Fruit fly (Drosophila melanogaster) whole organism, embryonic: ENCODE results near the gene CG10132.

Experiments
- CG13287 ChIP-seq: fragments of 200-800 bp; sonication (Bioruptor generic); IDR thresholded peaks from 2 replicates; pipeline ENCODE4 v1.3.6; 2022; ENCODE audit warnings: missing biosample characterization, missing genetic modification characterization; ENCODE audit not compliant: partially characterized antibody
- CG16815 ChIP-seq: fragments of 200-800 bp; sonication (Bioruptor generic); optimal IDR thresholded peaks from 3 replicates; lab custom pipeline; 2017; ENCODE audit warnings: missing biosample characterization, mild to moderate bottlenecking, missing genetic modification characterization
- CG17568 ChIP-seq: fragments of 200-800 bp; sonication (Bioruptor generic); optimal IDR thresholded peaks from 2 replicates; lab custom pipeline; 2018; ENCODE audit warnings: missing biosample characterization, mild to moderate bottlenecking, missing genetic modification characterization, moderate library complexity
- CG3065 ChIP-seq: fragments of 200-800 bp; sonication (Bioruptor generic); optimal IDR thresholded peaks from 2 replicates; lab custom pipeline; 2016; ENCODE audit warnings: missing biosample characterization, missing genetic modification characterization
- D19A ChIP-seq: fragments of 200-800 bp; optimal IDR thresholded peaks from 3 replicates; lab custom pipeline; 2019; ENCODE audit warnings: missing biosample characterization, mild to moderate bottlenecking, missing genetic modification characterization, moderate library complexity
- Dll ChIP-seq: fragments of 200-800 bp; sonication (Bioruptor generic); IDR thresholded peaks from 4 replicates; pipeline ENCODE4 v1.3.6; 2022; ENCODE audit warnings: missing biosample characterization, missing genetic modification characterization; ENCODE audit not compliant: partially characterized antibody
- H2.0 ChIP-seq: fragments of 200-800 bp; sonication (Bioruptor generic); IDR thresholded peaks from 2 replicates; pipeline ENCODE4 v1.3.6; 2022; ENCODE audit warnings: missing biosample characterization, missing genetic modification characterization
- Sox102F ChIP-seq: fragments of 200-800 bp; sonication (Bioruptor generic); optimal IDR thresholded peaks from 2 replicates; lab custom pipeline; 2018; ENCODE audit warnings: missing biosample characterization, mild to moderate bottlenecking, missing genetic modification characterization, moderate library complexity
- ase ChIP-seq: fragments of 200-800 bp; sonication (Bioruptor generic); IDR thresholded peaks from 3 replicates; pipeline ENCODE4 v1.3.6; 2022; ENCODE audit warnings: missing biosample characterization, missing genetic modification characterization
- caup ChIP-seq: fragments of 200-800 bp; sonication (Bioruptor generic); optimal IDR thresholded peaks from 3 replicates; lab custom pipeline; 2017; ENCODE audit warnings: missing biosample characterization, mild to moderate bottlenecking, missing genetic modification characterization, moderate library complexity; ENCODE audit not compliant: severe bottlenecking
- fd3F ChIP-seq: fragments of 200-800 bp; sonication (Bioruptor generic); optimal IDR thresholded peaks from 2 replicates; lab custom pipeline; 2018; ENCODE audit warnings: missing biosample characterization, mild to moderate bottlenecking, missing genetic modification characterization, moderate library complexity
- kay ChIP-seq: fragments of 200-800 bp; sonication (Bioruptor generic); optimal IDR thresholded peaks from 2 replicates; lab custom pipeline; 2016; ENCODE audit warnings: missing biosample characterization, missing genetic modification characterization
- pita ChIP-seq: fragments of 200-800 bp; sonication (Bioruptor generic); optimal IDR thresholded peaks from 2 replicates; lab custom pipeline; 2017; ENCODE audit warnings: missing biosample characterization, mild to moderate bottlenecking, missing genetic modification characterization
- sr ChIP-seq: fragments of 200-800 bp; sonication (Bioruptor generic); IDR thresholded peaks from 3 replicates; pipeline ENCODE4 v1.3.6; 2022; ENCODE audit warnings: missing biosample characterization, missing genetic modification characterization

DNA sequence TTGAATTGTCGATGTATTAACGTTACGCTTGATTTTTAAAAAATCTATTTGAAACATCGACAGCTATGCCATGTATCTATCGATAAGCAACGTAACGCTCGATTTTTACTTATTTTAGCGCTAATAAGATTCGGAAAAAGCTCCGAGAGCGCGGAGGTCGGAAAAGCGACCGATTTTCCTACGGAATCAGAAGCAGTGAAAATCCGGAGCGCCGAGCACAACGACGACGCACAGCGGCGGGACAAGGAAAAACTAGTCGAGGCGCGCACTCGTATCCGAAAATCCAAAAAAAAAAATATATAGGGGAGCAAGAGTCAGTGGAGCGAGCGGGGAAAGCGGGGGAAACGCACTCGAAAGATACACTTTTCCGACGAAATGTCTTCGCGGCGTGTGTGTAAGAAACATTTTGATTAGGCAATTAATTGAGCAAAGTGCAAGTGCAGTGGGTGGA, at the start of gene CG10132:
- no peak for TF ChIP-seq CG17568
- no peak for TF ChIP-seq Sox102F (GFP tag; lab: Kevin White, UChicago)
- no peak for TF ChIP-seq D19A
- TF ChIP-seq ase (GFP tag; lab: Robert Waterston, UW) = no peak
- TF ChIP-seq CG16815 (GFP tag; lab: Kevin White, UChicago) = no peak
- no peak for TF ChIP-seq kay (GFP tag; lab: Kevin White, UChicago)
- peak; percentile 66 for TF ChIP-seq CG13287 (GFP tag; lab: Robert Waterston, UW)
- no peak for TF ChIP-seq pita (GFP tag; lab: Kevin White, UChicago)
- no peak for TF ChIP-seq fd3F
- no peak for TF ChIP-seq CG3065 (GFP tag; lab: Kevin White, UChicago)
- no peak for TF ChIP-seq caup (GFP tag; lab: Kevin White, UChicago)
- no peak for TF ChIP-seq sr (GFP tag; lab: Robert Waterston, UW)
- TF ChIP-seq Dll = peak; percentile 53; the same call in 1 of the 4 replicates
- no peak for TF ChIP-seq H2.0 (GFP tag; lab: Robert Waterston, UW)
